Worm (Caenorhabditis elegans): ENCODE data around the gene F46G11.6.

Gene F46G11.6

DNA sequence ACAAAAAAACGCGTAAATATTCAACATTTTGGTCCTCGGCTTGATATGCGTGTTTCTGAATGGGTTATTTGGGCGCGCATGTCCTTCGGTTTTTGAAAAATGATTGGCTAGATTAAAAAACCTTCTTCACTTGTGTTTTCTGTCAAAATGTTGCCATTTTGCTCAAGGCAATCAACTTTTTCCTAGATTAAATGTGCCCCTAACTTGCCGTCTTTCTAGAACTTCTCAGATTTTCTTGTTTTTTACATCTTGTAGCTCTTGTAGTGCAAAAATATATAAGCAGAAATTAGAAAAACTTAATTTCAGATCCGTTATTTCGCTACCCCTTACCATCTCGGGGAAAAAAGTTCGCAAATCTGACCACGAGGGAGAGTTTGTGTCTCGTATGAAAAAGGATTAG lies 35.5 kb downstream of the F46G11.6 start, which contains the start of gene hbl-1:
hbl-1 (plus strand) TSS at position 301 of the 400 bp plus-strand sequence.
- TF ChIP-seq ceh-83 (GFP tag; optimal IDR thresholded peaks at IDR 0.05) (no peak), nhr-28 (tag; optimal IDR thresholded peaks at IDR 0.05) (no peak), lin-32 (GFP tag; optimal IDR thresholded peaks at IDR 0.05) (no peak), mep-1 (tag; optimal IDR thresholded peaks at IDR 0.05) (no peak), unc-62 (GFP tag; optimal IDR thresholded peaks at IDR 0.05) (no peak)

DNA sequence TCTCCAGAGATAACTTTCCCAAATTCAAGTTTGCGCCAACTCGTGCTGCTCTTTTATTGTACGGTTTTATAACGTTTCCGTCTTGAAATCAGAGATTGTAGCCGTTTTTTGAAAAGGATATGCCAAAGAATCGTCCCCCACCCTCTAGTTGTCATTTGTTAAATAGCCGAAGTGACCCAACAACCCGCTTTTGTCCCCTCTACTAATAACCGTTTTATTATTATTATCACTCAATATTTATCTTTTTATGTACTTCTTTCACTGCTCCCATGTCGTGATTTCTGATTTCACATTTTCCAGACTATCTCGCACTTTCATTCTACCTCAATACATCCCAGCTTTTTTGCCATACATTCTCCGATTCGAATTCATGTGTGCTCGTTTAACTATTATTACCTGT lies 40.7 kb downstream of the F46G11.6 start:
- TF ChIP-seq sptf-1 (tag; optimal IDR thresholded peaks at IDR 0.05) = peak; percentile 16
- TF ChIP-seq ham-2 (GFP tag; optimal IDR thresholded peaks at IDR 0.05) = no peak
- peak; percentile 18 for TF ChIP-seq cnd-1 (tag; optimal IDR thresholded peaks at IDR 0.05)

DNA sequence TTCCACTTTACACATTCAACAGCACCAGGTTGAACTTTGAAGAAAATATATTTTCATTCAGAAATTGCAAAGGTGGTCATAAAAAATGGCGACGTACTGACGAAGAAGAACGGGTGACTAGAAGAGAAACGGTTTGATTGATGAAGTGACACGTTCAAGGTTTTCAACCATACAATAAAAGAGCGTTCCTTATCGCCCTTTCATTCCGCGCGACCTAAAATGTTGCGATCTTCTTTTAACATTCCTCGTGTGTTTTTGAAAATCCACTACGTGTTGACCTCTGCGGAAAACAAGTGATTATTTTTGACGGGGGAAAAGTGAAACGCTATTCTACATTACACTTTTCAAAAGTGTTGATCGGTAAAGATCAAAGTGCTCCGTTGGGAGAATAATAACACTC lies 41.8 kb downstream of the F46G11.6 start:
- TF ChIP-seq ham-2 (GFP tag; optimal IDR thresholded peaks at IDR 0.05) = peak; percentile 17
- TF ChIP-seq ceh-83 (GFP tag; optimal IDR thresholded peaks at IDR 0.05) = peak; percentile 15
- no peak for TF ChIP-seq hlh-1 (tag; optimal IDR thresholded peaks at IDR 0.05)
- TF ChIP-seq drap-1 (GFP tag; optimal IDR thresholded peaks at IDR 0.05) = no peak
- peak; percentile 72 for TF ChIP-seq unc-62 (GFP tag; optimal IDR thresholded peaks at IDR 0.05)

DNA sequence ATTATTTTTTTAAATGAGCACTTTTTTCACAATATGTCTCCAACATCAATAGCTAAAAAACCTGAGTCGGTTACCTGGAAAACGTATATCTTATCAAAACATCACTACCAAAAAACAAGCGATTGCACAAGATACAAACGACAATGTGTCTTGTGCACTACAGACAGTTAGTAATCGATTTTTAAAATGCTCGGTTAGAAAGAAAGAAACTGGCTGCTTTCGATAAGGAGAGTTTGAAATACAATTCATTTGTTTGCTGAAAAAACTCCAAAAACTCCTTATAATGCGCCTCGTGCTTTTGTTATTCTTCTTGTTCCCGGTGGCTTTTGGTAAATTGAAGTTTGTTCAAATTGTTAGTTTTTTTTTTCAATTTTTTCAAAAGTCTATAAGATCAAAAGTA lies 42.9 kb downstream of the F46G11.6 start, which contains the start of gene acp-5:
acp-5 (plus strand) TSS at position 261 of the 400 bp plus-strand sequence.
- TF ChIP-seq unc-39 (tag; optimal IDR thresholded peaks at IDR 0.05) = no peak
- TF ChIP-seq ztf-11 (tag; optimal IDR thresholded peaks at IDR 0.05) = no peak
- no peak for TF ChIP-seq lin-13 (tag; optimal IDR thresholded peaks at IDR 0.05)
- no peak for TF ChIP-seq mab-5 (tag; optimal IDR thresholded peaks at IDR 0.05)
- TF ChIP-seq ceh-39 (tag; optimal IDR thresholded peaks at IDR 0.05) = no peak
- TF ChIP-seq blmp-1 (tag; optimal IDR thresholded peaks at IDR 0.05) = no peak
- TF ChIP-seq nhr-28 (tag; optimal IDR thresholded peaks at IDR 0.05) = no peak
- TF ChIP-seq unc-120 (tag; optimal IDR thresholded peaks at IDR 0.05; ENCODE audit: poor library complexity, severe bottlenecking) = no peak
- TF ChIP-seq ceh-43 (GFP tag; optimal IDR thresholded peaks at IDR 0.05) = no peak
- no peak for TF ChIP-seq ham-2 (GFP tag; optimal IDR thresholded peaks at IDR 0.05)
- TF ChIP-seq hlh-1 (tag; optimal IDR thresholded peaks at IDR 0.05) = no peak
- no peak for TF ChIP-seq lin-32 (GFP tag; optimal IDR thresholded peaks at IDR 0.05)
- TF ChIP-seq mls-2 (tag; optimal IDR thresholded peaks at IDR 0.05) = no peak
- no peak for TF ChIP-seq pha-4 (tag; optimal IDR thresholded peaks at IDR 0.05)
- TF ChIP-seq lsy-2 (tag; optimal IDR thresholded peaks at IDR 0.05) = no peak
- no peak for TF ChIP-seq tbx-8 (GFP tag; optimal IDR thresholded peaks at IDR 0.05)

DNA sequence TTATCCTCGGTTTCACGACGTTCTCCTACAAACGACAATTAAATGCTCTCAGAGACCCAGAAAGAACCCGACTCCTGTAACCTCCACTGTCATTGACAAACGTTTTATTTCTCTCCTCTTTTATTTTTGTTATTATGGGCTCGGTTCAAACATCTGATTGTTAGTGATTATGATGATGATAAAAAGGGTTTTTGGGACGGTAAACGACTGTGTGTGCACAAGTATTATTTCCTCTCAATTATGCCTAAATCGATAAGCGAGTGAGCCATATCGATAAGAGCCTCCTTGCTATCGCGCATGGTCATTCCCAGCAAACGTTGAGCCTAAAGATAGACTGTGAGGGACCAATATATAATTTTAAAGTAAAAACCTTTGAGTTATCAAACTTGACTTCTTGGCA lies 45.5 kb downstream of the F46G11.6 start:
- TF ChIP-seq nhr-12 (tag; optimal IDR thresholded peaks at IDR 0.05) (no peak), hlh-1 (tag; optimal IDR thresholded peaks at IDR 0.05) (no peak), nhr-28 (tag; optimal IDR thresholded peaks at IDR 0.05) (no peak), lsy-2 (tag; optimal IDR thresholded peaks at IDR 0.05) (no peak), sem-2 (GFP tag; optimal IDR thresholded peaks at IDR 0.05) (no peak), pha-4 (tag; optimal IDR thresholded peaks at IDR 0.05) (no peak), mep-1 (tag; optimal IDR thresholded peaks at IDR 0.05) (no peak)

DNA sequence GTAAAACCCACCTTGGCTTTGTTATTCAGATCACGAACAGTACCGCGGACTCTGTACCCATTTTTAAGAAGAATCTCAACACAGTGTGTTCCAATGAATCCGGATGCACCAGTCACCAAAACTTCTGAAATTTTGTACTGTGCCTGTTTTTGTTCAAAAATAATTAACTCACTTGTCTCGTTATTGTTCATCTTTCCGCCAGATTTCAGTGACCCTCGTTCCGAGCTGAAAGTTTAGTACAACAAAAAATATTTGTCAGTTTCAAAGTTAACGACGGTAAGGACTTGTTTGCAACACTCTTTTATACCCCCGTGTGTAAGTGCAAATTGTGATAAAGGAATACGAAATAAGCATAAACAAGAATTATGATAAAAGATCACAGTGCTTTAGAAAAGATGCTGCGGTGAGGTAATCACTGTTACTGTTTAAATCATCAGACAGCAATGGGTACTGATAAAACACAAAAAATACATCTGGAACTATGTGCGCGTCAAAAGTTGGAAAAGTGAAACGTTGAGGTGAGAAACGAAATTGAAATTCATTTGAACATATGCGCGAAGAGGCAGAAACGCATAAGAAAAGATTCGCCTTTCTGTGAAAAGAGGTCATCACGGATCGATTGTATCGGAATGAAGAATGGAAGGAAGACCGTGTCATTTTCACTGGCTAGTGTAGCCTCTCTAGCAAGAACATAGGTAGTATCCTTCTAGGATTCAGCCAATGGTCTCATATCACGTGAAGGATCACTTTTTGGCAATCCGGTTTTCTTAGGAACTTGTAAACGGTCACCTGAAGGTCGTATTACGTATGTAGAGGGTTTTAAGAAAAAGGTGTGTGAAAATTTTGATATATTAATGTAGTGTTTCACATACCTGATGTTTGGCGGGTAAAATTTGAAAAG lies 48.5 kb downstream of the F46G11.6 start, which contains the start of gene F13D11.4:
F13D11.4 (minus strand) TSS at position 225 of the 901 bp plus-strand sequence.
- TF ChIP-seq mab-5 (tag; optimal IDR thresholded peaks at IDR 0.05) = no peak
- TF ChIP-seq sptf-1 (tag; optimal IDR thresholded peaks at IDR 0.05) = no peak
- TF ChIP-seq ztf-11 (tag; optimal IDR thresholded peaks at IDR 0.05) = no peak
- no peak for TF ChIP-seq unc-120 (tag; optimal IDR thresholded peaks at IDR 0.05; ENCODE audit: poor library complexity, severe bottlenecking)
- TF ChIP-seq nhr-12 (tag; optimal IDR thresholded peaks at IDR 0.05) = no peak
- TF ChIP-seq elt-1 (tag; optimal IDR thresholded peaks at IDR 0.05; ENCODE audit: borderline replicate concordance, insufficient read depth) = no peak
- TF ChIP-seq nhr-28 (tag; optimal IDR thresholded peaks at IDR 0.05) = no peak
- no peak for TF ChIP-seq nhr-76 (tag; optimal IDR thresholded peaks at IDR 0.05)
- no peak for TF ChIP-seq hlh-1 (tag; optimal IDR thresholded peaks at IDR 0.05)
